Worm (Caenorhabditis elegans) whole organism, L1 larva: ENCODE results near the gene C29E4.10.

Experiments used
- C04F5.9 ChIP-seq: sonication (generic microtip); optimal IDR thresholded peaks from 2 replicates; lab custom pipeline; 2016; ENCODE audit warnings: missing genetic modification characterization, missing compliant biosample characterization
- C16A3.4 ChIP-seq: fragments of 150-350 bp; optimal IDR thresholded peaks from 2 replicates; lab custom pipeline; 2014; ENCODE audit warnings: missing biosample characterization, missing genetic modification characterization
- F16B12.6 ChIP-seq: fragments of 150-350 bp; optimal IDR thresholded peaks from 2 replicates; lab custom pipeline; 2014; ENCODE audit warnings: missing biosample characterization, missing genetic modification characterization
- aly-2 ChIP-seq: fragments of 150-350 bp; optimal IDR thresholded peaks from 2 replicates; lab custom pipeline; 2014; ENCODE audit warnings: missing biosample characterization, missing genetic modification characterization
- blmp-1 ChIP-seq: fragments of 150-350 bp; optimal IDR thresholded peaks from 2 replicates; lab custom pipeline; 2014; ENCODE audit warnings: missing biosample characterization, missing genetic modification characterization
- ceh-63 ChIP-seq: fragments of 200-800 bp; sonication (Bioruptor generic); optimal IDR thresholded peaks from 2 replicates; lab custom pipeline; 2018; ENCODE audit warnings: mild to moderate bottlenecking, missing genetic modification characterization, missing compliant biosample characterization
- ceh-8 ChIP-seq: fragments of 200-800 bp; sonication (Bioruptor generic); optimal IDR thresholded peaks from 2 replicates; lab custom pipeline; 2018; ENCODE audit warnings: mild to moderate bottlenecking, missing genetic modification characterization, moderate library complexity, missing compliant biosample characterization
- ceh-82 ChIP-seq, 3 experiments: fragments of 150-350 bp in 1 of 3; sonication (generic microtip) in 2 of 3; optimal IDR thresholded peaks; 2 replicates each; lab custom pipeline; 2014 to 2017; ENCODE audit warnings: missing biosample characterization in 3 of 3, missing genetic modification characterization in 3 of 3
- ceh-90 ChIP-seq: sonication (generic microtip); optimal IDR thresholded peaks from 2 replicates; lab custom pipeline; 2016; ENCODE audit warnings: missing genetic modification characterization, missing compliant biosample characterization
- dpl-1 ChIP-seq, 3 experiments: fragments of 150-350 bp in 2 of 3; sonication (generic microtip) in 1 of 3; optimal IDR thresholded peaks; 2 replicates each; lab custom pipeline; 2014 to 2017; ENCODE audit warnings: missing biosample characterization in 3 of 3, missing genetic modification characterization in 3 of 3, missing genetic modification reagents in 3 of 3
- dsc-1 ChIP-seq: sonication (generic microtip); optimal IDR thresholded peaks from 2 replicates; lab custom pipeline; 2016; ENCODE audit warnings: mild to moderate bottlenecking, missing genetic modification characterization, missing compliant biosample characterization
- efl-1 ChIP-seq, 4 experiments: fragments of 150-350 bp; optimal IDR thresholded peaks in 3 of 4; peaks in 1 of 4; 1 replicate in 1 of 4; 2 replicates in 3 of 4; lab custom pipeline; 2014; ENCODE audit warnings: missing biosample characterization in 2 of 4, missing genetic modification characterization in 2 of 4, missing genetic modification reagents in 2 of 4
- elt-2 ChIP-seq: sonication (generic microtip); optimal IDR thresholded peaks from 2 replicates; lab custom pipeline; 2016; ENCODE audit warnings: missing genetic modification characterization, mild to moderate bottlenecking, inconsistent platforms, missing compliant biosample characterization, missing genetic modification reagents
- grh-1 ChIP-seq: fragments of 200-800 bp; sonication (Bioruptor generic); IDR thresholded peaks from 2 replicates; pipeline ENCODE4 v1.3.6; 2022; ENCODE audit warnings: missing genetic modification reagents, missing genetic modification characterization, missing compliant biosample characterization
- hlh-17 ChIP-seq: fragments of 200-800 bp; sonication (Bioruptor generic); optimal IDR thresholded peaks from 2 replicates; lab custom pipeline; 2018; ENCODE audit warnings: missing genetic modification characterization, mild to moderate bottlenecking, missing compliant biosample characterization, moderate library complexity, borderline replicate concordance
- isw-1 ChIP-seq: fragments of 200-800 bp; sonication (Bioruptor generic); IDR thresholded peaks from 2 replicates; pipeline ENCODE4 v1.3.6; 2022; ENCODE audit warnings: missing genetic modification characterization, missing compliant biosample characterization
- lin-15B ChIP-seq: fragments of 150-350 bp; sonication (generic microtip); optimal IDR thresholded peaks from 3 replicates; lab custom pipeline; 2014; ENCODE audit warnings: missing biosample characterization, missing genetic modification characterization
- lin-35 ChIP-seq, 2 experiments: fragments of 150-350 bp; optimal IDR thresholded peaks; 2 replicates each; lab custom pipeline; 2014; ENCODE audit warnings: missing biosample characterization in 2 of 2, missing genetic modification characterization in 2 of 2, missing genetic modification reagents in 2 of 2
- lin-39 ChIP-seq: fragments of 150-350 bp; optimal IDR thresholded peaks from 2 replicates; lab custom pipeline; 2014; ENCODE audit warnings: missing biosample characterization, missing genetic modification reagents, missing genetic modification characterization
- lsy-2 ChIP-seq, 2 experiments: fragments of 150-350 bp; optimal IDR thresholded peaks; 2 replicates each; lab custom pipeline; 2014; ENCODE audit warnings: missing biosample characterization in 2 of 2, missing genetic modification characterization in 2 of 2
- mab-9 ChIP-seq: fragments of 200-800 bp; sonication (Bioruptor generic); IDR thresholded peaks from 2 replicates; pipeline ENCODE4 v1.3.6; 2022; ENCODE audit warnings: missing genetic modification reagents, missing genetic modification characterization, missing compliant biosample characterization
- mdl-1 ChIP-seq, 2 experiments: fragments of 150-350 bp; optimal IDR thresholded peaks; 2 replicates each; lab custom pipeline; 2014 to 2017; ENCODE audit warnings: missing biosample characterization in 2 of 2, missing genetic modification characterization in 2 of 2, inconsistent platforms in 1 of 2
- mep-1 ChIP-seq: fragments of 150-350 bp; optimal IDR thresholded peaks from 2 replicates; lab custom pipeline; 2014; ENCODE audit warnings: missing biosample characterization, missing genetic modification characterization
- nhr-11 ChIP-seq: fragments of 150-350 bp; optimal IDR thresholded peaks from 2 replicates; lab custom pipeline; 2014; ENCODE audit warnings: missing biosample characterization, missing genetic modification characterization
- nhr-20 ChIP-seq: sonication (generic microtip); optimal IDR thresholded peaks from 2 replicates; lab custom pipeline; 2016; ENCODE audit warnings: mild to moderate bottlenecking, missing genetic modification characterization, missing compliant biosample characterization
- nhr-71 ChIP-seq: sonication (generic microtip); optimal IDR thresholded peaks from 2 replicates; lab custom pipeline; 2016; ENCODE audit warnings: mild to moderate bottlenecking, missing genetic modification characterization, moderate library complexity, missing compliant biosample characterization
- nhr-77 ChIP-seq: fragments of 150-350 bp; optimal IDR thresholded peaks from 2 replicates; lab custom pipeline; 2014; ENCODE audit warnings: missing biosample characterization, missing genetic modification characterization
- nhr-90 ChIP-seq: sonication (generic microtip); optimal IDR thresholded peaks from 2 replicates; lab custom pipeline; 2016; ENCODE audit warnings: mild to moderate bottlenecking, missing genetic modification characterization, missing compliant biosample characterization; ENCODE audit not compliant: poor library complexity
- pqm-1 ChIP-seq: sonication (generic microtip); optimal IDR thresholded peaks from 3 replicates; lab custom pipeline; 2017; ENCODE audit warnings: missing biosample characterization, missing genetic modification characterization
- rnt-1 ChIP-seq: sonication (generic microtip); optimal IDR thresholded peaks from 2 replicates; lab custom pipeline; 2016; ENCODE audit warnings: mild to moderate bottlenecking, missing genetic modification characterization, moderate library complexity, missing compliant biosample characterization
- skn-1 ChIP-seq: fragments of 150-350 bp; optimal IDR thresholded peaks from 2 replicates; lab custom pipeline; 2014; ENCODE audit warnings: missing biosample characterization, missing genetic modification characterization
- snu-23 ChIP-seq: sonication (generic microtip); optimal IDR thresholded peaks from 2 replicates; lab custom pipeline; 2016; ENCODE audit warnings: missing genetic modification characterization, missing compliant biosample characterization
- swsn-7 ChIP-seq: sonication (generic microtip); optimal IDR thresholded peaks from 2 replicates; lab custom pipeline; 2016; ENCODE audit warnings: missing genetic modification characterization, missing compliant biosample characterization
- unc-86 ChIP-seq: sonication (generic microtip); optimal IDR thresholded peaks from 2 replicates; lab custom pipeline; 2016; ENCODE audit warnings: missing genetic modification characterization, missing compliant biosample characterization
- vab-15 ChIP-seq: sonication (generic microtip); optimal IDR thresholded peaks from 2 replicates; lab custom pipeline; 2017; ENCODE audit warnings: missing genotype, mild to moderate bottlenecking, missing genetic modification characterization, missing compliant biosample characterization
- xbp-1 ChIP-seq: sonication (generic microtip); optimal IDR thresholded peaks from 2 replicates; lab custom pipeline; 2016; ENCODE audit warnings: missing genetic modification characterization, missing compliant biosample characterization

The C29E4.10 gene

ce11 chrIII:7925968-7926367 is 11.7 kb upstream of the C29E4.10 start:
- TF ChIP-seq blmp-1 (tag; lab: Kevin White, UChicago) (peak; percentile 27), nhr-11 (tag; lab: Kevin White, UChicago) (no peak), ceh-90 (no peak), nhr-20 (tag; lab: Kevin White, UChicago) (no peak)

- TF ChIP-seq nhr-90 (tag; lab: Kevin White, UChicago) (peak; percentile 27), F16B12.6 (tag; lab: Kevin White, UChicago) (peak; percentile 44), mab-9 (GFP tag; lab: Robert Waterston, UW) (no peak), mep-1 (peak; percentile 70), nhr-20 (tag; lab: Kevin White, UChicago) (peak; percentile 51), C04F5.9 (tag; lab: Kevin White, UChicago) (no peak), mdl-1 (tag; optimal IDR thresholded peaks at IDR 0.05; lab: Kevin White, UChicago) (peak in 1 of 2 experiments; percentile 17), dsc-1 (no peak), ceh-8 (GFP tag; lab: Kevin White, UChicago) (no peak), efl-1 (optimal IDR thresholded peaks at IDR 0.05; lab: Kevin White, UChicago) (peak; percentile 64 to 81), efl-1 (GFP tag; optimal IDR thresholded peaks at IDR 0.05 in 1 of 2; lab: Kevin White, UChicago) (peak; percentile 83 to 98), unc-86 (tag; lab: Kevin White, UChicago) (peak; percentile 15), aly-2 (no peak), nhr-71 (peak; percentile 53), rnt-1 (tag; lab: Kevin White, UChicago) (peak; percentile 64), ceh-82 (tag; optimal IDR thresholded peaks at IDR 0.05; lab: Kevin White, UChicago) (peak in 1 of 3 experiments; percentile 35), skn-1 (peak; percentile 24), blmp-1 (tag; lab: Kevin White, UChicago) (peak; percentile 33), snu-23 (GFP tag; lab: Kevin White, UChicago) (peak; percentile 63), nhr-11 (tag; lab: Kevin White, UChicago) (no peak), vab-15 (tag; lab: Kevin White, UChicago) (no peak), ceh-63 (no peak), hlh-17 (GFP tag; lab: Kevin White, UChicago) (no peak), xbp-1 (tag; lab: Kevin White, UChicago) (peak; percentile 39), swsn-7 (peak; percentile 34), lin-15B (peak; percentile 18), pqm-1 (tag; lab: Kevin White, UChicago) (no peak), lin-35 (GFP tag; optimal IDR thresholded peaks at IDR 0.05; lab: Kevin White, UChicago) (peak; percentile 74 to 87), lsy-2 (tag; optimal IDR thresholded peaks at IDR 0.05; lab: Kevin White, UChicago) (peak; percentile 64 to 74), lin-39 (peak; percentile 29), dpl-1 (GFP tag; optimal IDR thresholded peaks at IDR 0.05; lab: Kevin White, UChicago) (peak; percentile 56 to 87 (median 83)), C16A3.4 (tag; lab: Kevin White, UChicago) (peak; percentile 55)
These were observed 9.0 kb upstream of the C29E4.10 start, which contains the start of the genes C29E4.13 and npp-15 for ce11 chrIII:7928549-7929129. Gene C29E4.13 (minus strand): TSS chrIII:7928717. Gene npp-15 (plus strand): TSS chrIII:7929043.

ce11 chrIII:7933235-7933634 is 4.4 kb upstream of the C29E4.10 start, which contains the start of gene ran-2:
Gene ran-2 (plus strand): TSS chrIII:7933535.
- TF ChIP-seq nhr-77 (tag; lab: Kevin White, UChicago) (no peak), isw-1 (GFP tag; lab: Robert Waterston, UW) (no peak), lin-35 (GFP tag; optimal IDR thresholded peaks at IDR 0.05; lab: Kevin White, UChicago) (peak in 1 of 2 experiments; percentile 11), grh-1 (no peak), elt-2 (no peak), dpl-1 (GFP tag; optimal IDR thresholded peaks at IDR 0.05; lab: Kevin White, UChicago) (no peak), aly-2 (no peak)
